Fruit fly (Drosophila melanogaster) whole organism, adult: ENCODE measurements around the gene CG33080.

Experiments used
- CG11617 ChIP-seq: fragments of 200-800 bp; sonication (Bioruptor generic); optimal IDR thresholded peaks from 2 replicates; lab custom pipeline; 2017; ENCODE audit warnings: mild to moderate bottlenecking, missing biosample characterization, missing genetic modification reagents, missing genetic modification characterization
- CG12768 ChIP-seq: fragments of 200-800 bp; sonication (Bioruptor generic); optimal IDR thresholded peaks from 2 replicates; lab custom pipeline; 2017; ENCODE audit warnings: missing biosample characterization, missing genetic modification characterization, mild to moderate bottlenecking, moderate library complexity, missing genetic modification reagents
- CG14711 ChIP-seq: fragments of 200-800 bp; sonication (Bioruptor generic); optimal IDR thresholded peaks from 2 replicates; lab custom pipeline; 2018; ENCODE audit warnings: missing biosample characterization, mild to moderate bottlenecking, missing genetic modification characterization, moderate library complexity
- CG1620 ChIP-seq: fragments of 200-800 bp; sonication (Bioruptor generic); optimal IDR thresholded peaks from 2 replicates; lab custom pipeline; 2016; ENCODE audit warnings: missing biosample characterization, missing genetic modification characterization
- CG33017 ChIP-seq: fragments of 200-800 bp; sonication (Bioruptor generic); optimal IDR thresholded peaks from 2 replicates; lab custom pipeline; 2018; ENCODE audit warnings: missing biosample characterization, mild to moderate bottlenecking, missing genetic modification characterization, moderate library complexity
- CG5204 ChIP-seq: fragments of 200-800 bp; sonication (Bioruptor generic); optimal IDR thresholded peaks from 2 replicates; lab custom pipeline; 2016; ENCODE audit warnings: missing biosample characterization, missing genetic modification characterization
- CG7045 ChIP-seq: fragments of 200-800 bp; sonication (Bioruptor generic); optimal IDR thresholded peaks from 2 replicates; lab custom pipeline; 2017; ENCODE audit warnings: missing biosample characterization, mild to moderate bottlenecking, missing genetic modification characterization
- CG7101 ChIP-seq: fragments of 200-800 bp; sonication (Bioruptor generic); optimal IDR thresholded peaks from 2 replicates; lab custom pipeline; 2018; ENCODE audit warnings: missing biosample characterization, mild to moderate bottlenecking, missing genetic modification characterization, moderate library complexity
- Clk ChIP-seq: fragments of 200-800 bp; sonication (Bioruptor generic); optimal IDR thresholded peaks from 2 replicates; lab custom pipeline; 2017; ENCODE audit warnings: missing biosample characterization, missing genetic modification characterization
- Crg-1 ChIP-seq: fragments of 200-800 bp; sonication (Bioruptor generic); optimal IDR thresholded peaks from 2 replicates; lab custom pipeline; 2016; ENCODE audit warnings: missing biosample characterization, missing genetic modification characterization
- Hr96 ChIP-seq: fragments of 200-800 bp; sonication (Bioruptor generic); optimal IDR thresholded peaks from 2 replicates; lab custom pipeline; 2016; ENCODE audit warnings: missing biosample characterization, missing genetic modification characterization
- Mnt ChIP-seq: fragments of 200-800 bp; sonication (Bioruptor generic); optimal IDR thresholded peaks from 2 replicates; lab custom pipeline; 2016; ENCODE audit warnings: missing biosample characterization, mild to moderate bottlenecking, missing genetic modification characterization
- bab1 ChIP-seq: fragments of 200-800 bp; sonication (Bioruptor generic); optimal IDR thresholded peaks from 3 replicates; lab custom pipeline; 2019; ENCODE audit warnings: missing biosample characterization, mild to moderate bottlenecking, missing genetic modification characterization, moderate library complexity
- cic ChIP-seq: fragments of 200-800 bp; sonication (Bioruptor generic); optimal IDR thresholded peaks from 2 replicates; lab custom pipeline; 2017; ENCODE audit warnings: missing biosample characterization, mild to moderate bottlenecking, missing genetic modification characterization, moderate library complexity
- cnc ChIP-seq, 2 experiments: fragments of >200 bp; optimal IDR thresholded peaks; 2 replicates each; lab custom pipeline; 2017
- kay ChIP-seq: fragments of 200-800 bp; sonication (Bioruptor generic); peaks from one replicate; lab custom pipeline; 2016; ENCODE audit warnings: missing biosample characterization, missing genetic modification characterization, borderline replicate concordance
- ovo ChIP-seq: fragments of 200-800 bp; sonication (Bioruptor generic); optimal IDR thresholded peaks from 2 replicates; lab custom pipeline; 2016; ENCODE audit warnings: missing biosample characterization, missing genetic modification characterization
- pad ChIP-seq: fragments of 200-800 bp; sonication (Bioruptor generic); optimal IDR thresholded peaks from 3 replicates; lab custom pipeline; 2017; ENCODE audit warnings: missing biosample characterization, missing genetic modification characterization, mild to moderate bottlenecking, moderate library complexity, missing genetic modification reagents
- tj ChIP-seq: fragments of 200-800 bp; sonication (Bioruptor generic); optimal IDR thresholded peaks from 3 replicates; lab custom pipeline; 2017; ENCODE audit warnings: missing biosample characterization, mild to moderate bottlenecking, missing genetic modification characterization, moderate library complexity
- toe ChIP-seq: fragments of 200-800 bp; sonication (Bioruptor generic); optimal IDR thresholded peaks from 2 replicates; lab custom pipeline; 2016; ENCODE audit warnings: missing biosample characterization, missing genetic modification characterization

Gene CG33080

dm6 chrX:5705097-5705496 lies 12.5 kb downstream of the CG33080 start:
- TF ChIP-seq Mnt (GFP tag; lab: Kevin White, UChicago) = no peak
- TF ChIP-seq CG7101 (tag; lab: Kevin White, UChicago) = no peak
- TF ChIP-seq CG1620 = no peak
- no peak for TF ChIP-seq pad (GFP tag; lab: Kevin White, UChicago)
- no peak for TF ChIP-seq CG7045 (GFP tag; lab: Kevin White, UChicago)

- TF ChIP-seq bab1 (GFP tag; lab: Kevin White, UChicago) (no peak), ovo (GFP tag; lab: Kevin White, UChicago) (no peak), cnc (optimal IDR thresholded peaks at IDR 0.05; lab: Kevin White, UChicago) (no peak), Mnt (GFP tag; lab: Kevin White, UChicago) (no peak), toe (GFP tag; lab: Kevin White, UChicago) (no peak), CG7045 (GFP tag; lab: Kevin White, UChicago) (no peak), Clk (GFP tag; lab: Kevin White, UChicago) (no peak), CG12768 (GFP tag; lab: Kevin White, UChicago) (no peak), cic (GFP tag; lab: Kevin White, UChicago) (no peak), Crg-1 (GFP tag; lab: Kevin White, UChicago) (no peak), CG14711 (tag; lab: Kevin White, UChicago) (no peak), kay (GFP tag; lab: Kevin White, UChicago) (no peak), tj (GFP tag; lab: Kevin White, UChicago) (no peak), Hr96 (no peak)
Observed at dm6 chrX:5699824-5700498, 17.6 kb downstream of the CG33080 start.

- TF ChIP-seq ovo (GFP tag; lab: Kevin White, UChicago) = no peak
- TF ChIP-seq Clk (GFP tag; lab: Kevin White, UChicago) = no peak
- peak; percentile 18 for TF ChIP-seq CG33017 (tag; lab: Kevin White, UChicago)
- TF ChIP-seq CG7045 (GFP tag; lab: Kevin White, UChicago) = peak; percentile 18
- peak; percentile 7 for TF ChIP-seq tj (GFP tag; lab: Kevin White, UChicago)
- TF ChIP-seq Crg-1 (GFP tag; lab: Kevin White, UChicago) = no peak
- TF ChIP-seq CG11617 (GFP tag; lab: Kevin White, UChicago) = peak; percentile 50
- no peak for TF ChIP-seq cnc (optimal IDR thresholded peaks at IDR 0.05; lab: Kevin White, UChicago)
- TF ChIP-seq Hr96 = peak; percentile 6
- no peak for TF ChIP-seq kay (GFP tag; lab: Kevin White, UChicago)
- peak; percentile 26 for TF ChIP-seq CG14711 (tag; lab: Kevin White, UChicago)
- TF ChIP-seq CG1620 = peak; percentile 19
- TF ChIP-seq cic (GFP tag; lab: Kevin White, UChicago) = no peak
- peak; percentile 39 for TF ChIP-seq CG7101 (tag; lab: Kevin White, UChicago)
Observed at dm6 chrX:5698087-5698727, 19.4 kb downstream of the CG33080 start, which contains the start of gene AdamTS-B. Gene AdamTS-B (plus strand): TSS chrX:5698557.

dm6 chrX:5696436-5697022 lies 21.0 kb downstream of the CG33080 start:
- TF ChIP-seq Crg-1 (GFP tag; lab: Kevin White, UChicago) = peak; percentile 56
- peak; percentile 81 for TF ChIP-seq Hr96
- TF ChIP-seq CG7101 (tag; lab: Kevin White, UChicago) = peak; percentile 70
- peak; percentile 55 for TF ChIP-seq CG7045 (GFP tag; lab: Kevin White, UChicago)
- peak; percentile 58 for TF ChIP-seq CG33017 (tag; lab: Kevin White, UChicago)
- peak; percentile 69 for TF ChIP-seq CG5204 (GFP tag; lab: Kevin White, UChicago)
- TF ChIP-seq cnc (optimal IDR thresholded peaks at IDR 0.05; lab: Kevin White, UChicago) = no peak
- TF ChIP-seq Mnt (GFP tag; lab: Kevin White, UChicago) = peak; percentile 26
- TF ChIP-seq pad (GFP tag; lab: Kevin White, UChicago) = peak; percentile 15
- no peak for TF ChIP-seq kay (GFP tag; lab: Kevin White, UChicago)
- TF ChIP-seq toe (GFP tag; lab: Kevin White, UChicago) = peak; percentile 74
- TF ChIP-seq CG11617 (GFP tag; lab: Kevin White, UChicago) = peak; percentile 59
- no peak for TF ChIP-seq bab1 (GFP tag; lab: Kevin White, UChicago)
- TF ChIP-seq CG14711 (tag; lab: Kevin White, UChicago) = peak; percentile 64
- TF ChIP-seq ovo (GFP tag; lab: Kevin White, UChicago) = no peak
- peak; percentile 59 for TF ChIP-seq CG12768 (GFP tag; lab: Kevin White, UChicago)
- peak; percentile 29 for TF ChIP-seq cic (GFP tag; lab: Kevin White, UChicago)
- peak; percentile 51 for TF ChIP-seq tj (GFP tag; lab: Kevin White, UChicago)
- peak; percentile 36 for TF ChIP-seq Clk (GFP tag; lab: Kevin White, UChicago)
- peak; percentile 48 for TF ChIP-seq CG1620

dm6 chrX:5695958-5696357 lies 21.6 kb downstream of the CG33080 start:
- TF ChIP-seq Clk (GFP tag; lab: Kevin White, UChicago) = no peak
- no peak for TF ChIP-seq tj (GFP tag; lab: Kevin White, UChicago)
- no peak for TF ChIP-seq CG7045 (GFP tag; lab: Kevin White, UChicago)
- no peak for TF ChIP-seq toe (GFP tag; lab: Kevin White, UChicago)
- TF ChIP-seq ovo (GFP tag; lab: Kevin White, UChicago) = no peak
- TF ChIP-seq CG11617 (GFP tag; lab: Kevin White, UChicago) = no peak
- TF ChIP-seq bab1 (GFP tag; lab: Kevin White, UChicago) = no peak
- TF ChIP-seq kay (GFP tag; lab: Kevin White, UChicago) = no peak
- no peak for TF ChIP-seq CG12768 (GFP tag; lab: Kevin White, UChicago)
- no peak for TF ChIP-seq pad (GFP tag; lab: Kevin White, UChicago)
- TF ChIP-seq Mnt (GFP tag; lab: Kevin White, UChicago) = no peak
- no peak for TF ChIP-seq Crg-1 (GFP tag; lab: Kevin White, UChicago)
- no peak for TF ChIP-seq CG14711 (tag; lab: Kevin White, UChicago)
- no peak for TF ChIP-seq cic (GFP tag; lab: Kevin White, UChicago)
- TF ChIP-seq cnc (optimal IDR thresholded peaks at IDR 0.05; lab: Kevin White, UChicago) = no peak
- TF ChIP-seq CG33017 (tag; lab: Kevin White, UChicago) = no peak
